Worm (Caenorhabditis elegans) whole organism, young adult: ENCODE measurements around the gene C17G1.2.

Source experiments
- B0035.1 ChIP-seq: sonication (generic microtip); optimal IDR thresholded peaks from 2 replicates; lab custom pipeline; 2016; ENCODE audit warnings: missing genetic modification characterization, mild to moderate bottlenecking, missing compliant biosample characterization, missing genotype, missing genetic modification reagents
- C06A6.2 ChIP-seq: fragments of 200-800 bp; sonication (Bioruptor generic); conservative IDR thresholded peaks from 2 replicates; pipeline ENCODE4 v1.3.6; 2022; ENCODE audit warnings: missing genetic modification characterization, missing compliant biosample characterization
- F10E7.11 ChIP-seq: sonication (generic microtip); optimal IDR thresholded peaks from 2 replicates; lab custom pipeline; 2017; ENCODE audit warnings: mild to moderate bottlenecking, missing genetic modification characterization, moderate library complexity, missing compliant biosample characterization
- F22D6.2 ChIP-seq: sonication (generic microtip); optimal IDR thresholded peaks from 2 replicates; lab custom pipeline; 2016; ENCODE audit warnings: mild to moderate bottlenecking, missing genetic modification characterization, missing compliant biosample characterization
- F57A8.1 ChIP-seq: fragments of 200-800 bp; sonication (Bioruptor generic); optimal IDR thresholded peaks from 2 replicates; lab custom pipeline; 2018; ENCODE audit warnings: mild to moderate bottlenecking, missing genetic modification characterization, moderate library complexity, missing compliant biosample characterization
- Y56A3A.18 ChIP-seq: fragments of 200-800 bp; sonication (Bioruptor generic); IDR thresholded peaks from 2 replicates; pipeline ENCODE4 v1.3.6; 2022; ENCODE audit warnings: missing genetic modification reagents, missing genetic modification characterization, missing compliant biosample characterization
- Y79H2A.3 ChIP-seq: fragments of 200-800 bp; sonication (Bioruptor generic); conservative IDR thresholded peaks from 2 replicates; pipeline ENCODE4 v1.3.6; 2022; ENCODE audit warnings: missing genetic modification reagents, missing genetic modification characterization, missing compliant biosample characterization
- ZK185.1 ChIP-seq: sonication (generic microtip); optimal IDR thresholded peaks from 2 replicates; lab custom pipeline; 2016; ENCODE audit warnings: mild to moderate bottlenecking, missing genetic modification characterization, missing compliant biosample characterization; ENCODE audit not compliant: poor library complexity, severe bottlenecking
- akir-1 ChIP-seq: fragments of 200-800 bp; sonication (Bioruptor generic); optimal IDR thresholded peaks from 2 replicates; lab custom pipeline; 2018; ENCODE audit warnings: mild to moderate bottlenecking, missing genetic modification characterization, moderate library complexity, missing compliant biosample characterization
- atf-7 ChIP-seq: sonication (generic microtip); optimal IDR thresholded peaks from 2 replicates; lab custom pipeline; 2017; ENCODE audit warnings: mild to moderate bottlenecking, missing genetic modification characterization, missing compliant biosample characterization
- athp-1 ChIP-seq: sonication (generic microtip); optimal IDR thresholded peaks from 2 replicates; lab custom pipeline; 2017; ENCODE audit warnings: mild to moderate bottlenecking, missing genetic modification characterization, missing compliant biosample characterization
- bed-2 ChIP-seq: fragments of 200-800 bp; sonication (Bioruptor generic); IDR thresholded peaks from 2 replicates; pipeline ENCODE4 v1.3.6; 2022; ENCODE audit warnings: missing genetic modification reagents, missing genetic modification characterization, missing compliant biosample characterization
- cebp-1 ChIP-seq, 2 experiments: fragments of 200-800 bp in 1 of 2; sonication (Bioruptor generic) in 1 of 2; sonication (generic microtip) in 1 of 2; IDR thresholded peaks in 1 of 2; optimal IDR thresholded peaks in 1 of 2; 2 replicates each; pipeline versions ENCODE4 v1.3.6 to Lab custom; 2017 to 2022; ENCODE audit warnings: missing compliant biosample characterization in 2 of 2, missing genetic modification characterization in 2 of 2, mild to moderate bottlenecking in 1 of 2, missing genetic modification reagents in 1 of 2, moderate library complexity in 1 of 2
- ceh-100 ChIP-seq: fragments of 200-800 bp; sonication (Bioruptor generic); IDR thresholded peaks from 2 replicates; pipeline ENCODE4 v1.3.6; 2022; ENCODE audit warnings: missing genetic modification reagents, missing genetic modification characterization, missing compliant biosample characterization
- ceh-40 ChIP-seq: fragments of 200-800 bp; sonication (Bioruptor generic); IDR thresholded peaks from 2 replicates; pipeline ENCODE4 v1.3.6; 2022; ENCODE audit warnings: missing genetic modification characterization, missing compliant biosample characterization
- ceh-58 ChIP-seq: fragments of 200-800 bp; sonication (Bioruptor generic); IDR thresholded peaks from 2 replicates; pipeline ENCODE4 v1.3.6; 2022; ENCODE audit warnings: missing genetic modification characterization, missing compliant biosample characterization
- chd-7 ChIP-seq: sonication (generic microtip); optimal IDR thresholded peaks from 2 replicates; lab custom pipeline; 2016; ENCODE audit warnings: mild to moderate bottlenecking, missing genetic modification characterization, moderate library complexity, missing compliant biosample characterization
- die-1 ChIP-seq: sonication (generic microtip); optimal IDR thresholded peaks from 2 replicates; lab custom pipeline; 2016; ENCODE audit warnings: missing genotype, mild to moderate bottlenecking, missing genetic modification characterization, missing compliant biosample characterization
- dpl-1 ChIP-seq: fragments of 150-350 bp; optimal IDR thresholded peaks from 2 replicates; lab custom pipeline; 2014; ENCODE audit warnings: missing biosample characterization, missing genetic modification reagents, missing genetic modification characterization
- egl-18 ChIP-seq: fragments of 200-800 bp; sonication (Bioruptor generic); IDR thresholded peaks from 2 replicates; pipeline ENCODE4 v1.3.6; 2022; ENCODE audit warnings: missing genetic modification reagents, missing genetic modification characterization, missing compliant biosample characterization
- hlh-12 ChIP-seq: sonication (generic microtip); optimal IDR thresholded peaks from 2 replicates; lab custom pipeline; 2016; ENCODE audit warnings: missing genetic modification characterization, missing compliant biosample characterization
- hmg-1.2 ChIP-seq: fragments of 200-800 bp; sonication (Bioruptor generic); IDR thresholded peaks from 2 replicates; pipeline ENCODE4 v1.3.6; 2022; ENCODE audit warnings: missing genetic modification reagents, missing genetic modification characterization, missing compliant biosample characterization
- hmg-20 ChIP-seq: fragments of 200-800 bp; sonication (Bioruptor generic); IDR thresholded peaks from 2 replicates; pipeline ENCODE4 v1.3.6; 2022; ENCODE audit warnings: missing genetic modification reagents, missing genetic modification characterization, missing compliant biosample characterization
- lag-1 ChIP-seq: fragments of 200-800 bp; sonication (Bioruptor generic); IDR thresholded peaks from 2 replicates; pipeline ENCODE4 v1.3.6; 2022; ENCODE audit warnings: missing genetic modification reagents, missing genetic modification characterization, missing compliant biosample characterization
- lin-26 ChIP-seq: fragments of 200-800 bp; sonication (Bioruptor generic); IDR thresholded peaks from 2 replicates; pipeline ENCODE4 v1.3.6; 2022; ENCODE audit warnings: missing genetic modification reagents, missing genetic modification characterization, missing compliant biosample characterization
- lin-35 ChIP-seq, 3 experiments: fragments of 150-350 bp in 2 of 3; sonication (generic microtip) in 1 of 3; optimal IDR thresholded peaks; 2 replicates each; lab custom pipeline; 2014 to 2018; ENCODE audit warnings: missing biosample characterization in 3 of 3, missing genetic modification characterization in 3 of 3, missing genetic modification reagents in 3 of 3
- lin-54 ChIP-seq: fragments of 200-800 bp; sonication (Bioruptor generic); optimal IDR thresholded peaks from 2 replicates; lab custom pipeline; 2018; ENCODE audit warnings: mild to moderate bottlenecking, missing genetic modification characterization, missing compliant biosample characterization
- lsy-27 ChIP-seq: sonication (generic microtip); optimal IDR thresholded peaks from 2 replicates; lab custom pipeline; 2017; ENCODE audit warnings: missing genetic modification characterization, mild to moderate bottlenecking, missing compliant biosample characterization, antibody characterized with exemption, missing genotype, borderline replicate concordance; ENCODE audit not compliant: insufficient read depth
- madf-10 ChIP-seq: sonication (generic microtip); optimal IDR thresholded peaks from 2 replicates; lab custom pipeline; 2016; ENCODE audit warnings: mild to moderate bottlenecking, missing genetic modification characterization, missing compliant biosample characterization
- madf-8 ChIP-seq: fragments of 200-800 bp; sonication (Bioruptor generic); conservative IDR thresholded peaks from 2 replicates; pipeline ENCODE4 v1.3.6; 2022; ENCODE audit warnings: missing genetic modification reagents, missing genetic modification characterization, missing compliant biosample characterization
- mxl-1 ChIP-seq: sonication (generic microtip); optimal IDR thresholded peaks from 2 replicates; lab custom pipeline; 2016; ENCODE audit warnings: missing genetic modification characterization, missing compliant biosample characterization
- nfyb-1 ChIP-seq: fragments of 200-800 bp; sonication (Bioruptor generic); IDR thresholded peaks from 2 replicates; pipeline ENCODE4 v1.3.6; 2022; ENCODE audit warnings: missing genetic modification reagents, missing genetic modification characterization, missing compliant biosample characterization
- nhr-120 ChIP-seq: fragments of 200-800 bp; sonication (Bioruptor generic); IDR thresholded peaks from 2 replicates; pipeline ENCODE4 v1.3.6; 2022; ENCODE audit warnings: missing genetic modification characterization, missing compliant biosample characterization
- nhr-27 ChIP-seq: fragments of 200-800 bp; sonication (Bioruptor generic); optimal IDR thresholded peaks from 2 replicates; lab custom pipeline; 2018; ENCODE audit warnings: mild to moderate bottlenecking, missing genetic modification characterization, moderate library complexity, missing compliant biosample characterization
- nhr-80 ChIP-seq: sonication (generic microtip); optimal IDR thresholded peaks from 2 replicates; lab custom pipeline; 2016; ENCODE audit warnings: missing genetic modification characterization, missing compliant biosample characterization
- pha-4 ChIP-seq: fragments of 150-350 bp; sonication (generic microtip); optimal IDR thresholded peaks from 2 replicates; lab custom pipeline; 2014; ENCODE audit warnings: missing biosample characterization, missing genetic modification reagents, missing genetic modification characterization
- sdz-38 ChIP-seq: sonication (generic microtip); optimal IDR thresholded peaks from 2 replicates; lab custom pipeline; 2016; ENCODE audit warnings: missing genotype, missing genetic modification characterization, missing compliant biosample characterization
- snpc-1.3 ChIP-seq: sonication (generic microtip); optimal IDR thresholded peaks from 2 replicates; lab custom pipeline; 2017; ENCODE audit warnings: missing genetic modification characterization, mild to moderate bottlenecking, missing compliant biosample characterization, antibody characterized with exemption, moderate library complexity, missing genotype, missing genetic modification reagents; ENCODE audit not compliant: insufficient read depth
- snpc-3.4 ChIP-seq: sonication (generic microtip); optimal IDR thresholded peaks from 2 replicates; lab custom pipeline; 2017; ENCODE audit warnings: missing genetic modification characterization, mild to moderate bottlenecking, missing compliant biosample characterization, antibody characterized with exemption, moderate library complexity, missing genotype, missing genetic modification reagents
- tbx-9 ChIP-seq: sonication (generic microtip); optimal IDR thresholded peaks from 2 replicates; lab custom pipeline; 2016; ENCODE audit warnings: borderline replicate concordance, missing genetic modification characterization, inconsistent platforms, missing compliant biosample characterization
- tlf-1 ChIP-seq: fragments of 200-800 bp; sonication (Bioruptor generic); optimal IDR thresholded peaks from 2 replicates; lab custom pipeline; 2018; ENCODE audit warnings: mild to moderate bottlenecking, missing genetic modification characterization, missing compliant biosample characterization
- xnd-1 ChIP-seq: sonication (generic microtip); optimal IDR thresholded peaks from 2 replicates; lab custom pipeline; 2016; ENCODE audit warnings: missing genotype, missing genetic modification reagents, missing genetic modification characterization, missing compliant biosample characterization
- ztf-18 ChIP-seq: sonication (generic microtip); optimal IDR thresholded peaks from 2 replicates; lab custom pipeline; 2016; ENCODE audit warnings: missing genotype, mild to moderate bottlenecking, missing genetic modification characterization, missing compliant biosample characterization
- ztf-28 ChIP-seq: fragments of 200-800 bp; sonication (Bioruptor generic); IDR thresholded peaks from 2 replicates; pipeline ENCODE4 v1.3.6; 2022; ENCODE audit warnings: missing genetic modification reagents, missing genetic modification characterization, missing compliant biosample characterization
- ztf-6 ChIP-seq: fragments of 200-800 bp; sonication (Bioruptor generic); IDR thresholded peaks from 2 replicates; pipeline ENCODE4 v1.3.6; 2022; ENCODE audit warnings: missing genetic modification reagents, missing genetic modification characterization, missing compliant biosample characterization

C17G1.2 gene

DNA sequence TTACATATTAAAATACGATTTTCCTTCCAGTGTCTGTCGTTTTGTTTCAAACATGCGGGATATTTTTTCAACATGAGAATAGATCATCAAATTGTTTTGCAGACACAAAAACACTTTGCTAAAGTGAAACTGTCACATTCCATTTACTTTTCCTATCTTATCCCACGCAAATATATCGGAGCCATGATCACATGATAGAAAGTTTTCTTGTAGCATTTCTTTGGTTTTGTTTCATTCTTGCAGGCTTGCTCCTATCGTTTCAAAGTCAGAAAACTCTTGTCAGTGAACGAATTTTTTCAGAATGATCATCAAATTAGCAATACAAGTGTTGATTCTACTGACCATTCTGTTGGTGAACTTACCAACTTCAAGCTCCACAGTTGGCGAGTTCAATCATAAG is at the start of gene C17G1.2:
C17G1.2 (plus strand) TSS at position 301 of the 400 bp plus-strand sequence.
- no peak for TF ChIP-seq pha-4 (tag; lab: Kevin White, UChicago)
- no peak for TF ChIP-seq nhr-80 (tag; lab: Kevin White, UChicago)
- TF ChIP-seq, all 124 proteins: peak for 0

ce11 chrX:9872554-9872953 is 48.8 kb upstream of the C17G1.2 start, which contains the start of gene R07B1.8:
TSS of gene R07B1.8 (minus strand) at chrX:9872654.
- TF ChIP-seq B0035.1 = no peak
- no peak for TF ChIP-seq F10E7.11 (tag; lab: Kevin White, UChicago)
- no peak for TF ChIP-seq nfyb-1
- no peak for TF ChIP-seq C06A6.2 (GFP tag; lab: Robert Waterston, UW)
- no peak for TF ChIP-seq hmg-1.2 (GFP tag; lab: Robert Waterston, UW)
- no peak for TF ChIP-seq die-1
- no peak for TF ChIP-seq lag-1
- no peak for TF ChIP-seq madf-8
- no peak for TF ChIP-seq snpc-3.4 (tag; lab: Kevin White, UChicago)
- no peak for TF ChIP-seq nhr-120 (GFP tag; lab: Robert Waterston, UW)
- no peak for TF ChIP-seq tlf-1
- no peak for TF ChIP-seq cebp-1 (GFP tag; IDR thresholded peaks at IDR 0.05; lab: Robert Waterston, UW)
- TF ChIP-seq cebp-1 (tag; optimal IDR thresholded peaks at IDR 0.05; lab: Kevin White, UChicago) = no peak
- TF ChIP-seq lin-54 = no peak
- TF ChIP-seq, all 124 proteins: peak for 0

DNA sequence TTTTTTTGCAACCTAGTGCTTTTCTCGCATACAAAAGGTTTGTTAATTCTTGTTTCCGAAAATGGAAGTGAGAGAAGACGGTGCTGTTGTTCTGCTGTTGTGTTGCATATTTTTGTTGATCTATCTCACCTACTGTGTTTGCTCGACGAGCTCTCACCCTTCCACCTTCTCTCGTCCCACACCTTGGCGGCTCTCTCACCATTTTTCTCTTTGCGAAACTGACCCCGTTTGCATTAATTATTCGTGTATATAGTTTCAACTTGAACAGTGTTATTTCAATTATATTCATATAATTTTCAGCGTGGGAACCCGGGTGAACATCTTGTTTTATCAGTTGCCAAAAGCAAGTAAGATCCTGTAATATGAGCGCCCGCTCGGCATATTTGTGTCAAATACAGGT is 44.2 kb upstream of the C17G1.2 start, which contains the start of gene R07B1.9:
R07B1.9 (plus strand) TSS at position 301 of the 400 bp plus-strand sequence.
- TF ChIP-seq mxl-1 (tag; lab: Kevin White, UChicago) (no peak), ceh-100 (GFP tag; lab: Robert Waterston, UW) (no peak), xnd-1 (no peak), nhr-27 (tag; lab: Kevin White, UChicago) (no peak), dpl-1 (GFP tag; lab: Kevin White, UChicago) (no peak), ZK185.1 (tag; lab: Kevin White, UChicago) (no peak), athp-1 (tag; lab: Kevin White, UChicago) (no peak), ztf-6 (GFP tag; lab: Robert Waterston, UW) (no peak), F10E7.11 (tag; lab: Kevin White, UChicago) (no peak), lin-26 (GFP tag; lab: Robert Waterston, UW) (no peak), ceh-58 (GFP tag; lab: Robert Waterston, UW) (no peak), Y79H2A.3 (no peak), snpc-1.3 (no peak), die-1 (no peak), Y56A3A.18 (GFP tag; lab: Robert Waterston, UW) (no peak), ztf-18 (tag; lab: Kevin White, UChicago) (no peak), chd-7 (no peak), bed-2 (GFP tag; lab: Robert Waterston, UW) (no peak), lsy-27 (tag; lab: Kevin White, UChicago) (no peak), hlh-12 (tag; lab: Kevin White, UChicago) (no peak)

ce11 chrX:9882112-9882511 is 39.2 kb upstream of the C17G1.2 start, which contains the start of gene glo-1:
TSS of gene glo-1 (minus strand) at chrX:9882212.
- no peak for TF ChIP-seq die-1
- no peak for TF ChIP-seq ceh-58 (GFP tag; lab: Robert Waterston, UW)
- TF ChIP-seq lin-35 (GFP tag; optimal IDR thresholded peaks at IDR 0.05; lab: Kevin White, UChicago) = no peak
- TF ChIP-seq ceh-40 (GFP tag; lab: Robert Waterston, UW) = no peak
- TF ChIP-seq madf-10 (tag; lab: Kevin White, UChicago) = no peak
- TF ChIP-seq F57A8.1 (GFP tag; lab: Kevin White, UChicago) = no peak
- no peak for TF ChIP-seq athp-1 (tag; lab: Kevin White, UChicago)
- TF ChIP-seq akir-1 (GFP tag; lab: Kevin White, UChicago) = no peak
- no peak for TF ChIP-seq tbx-9 (tag; lab: Kevin White, UChicago)
- no peak for TF ChIP-seq atf-7
- TF ChIP-seq hmg-20 (GFP tag; lab: Robert Waterston, UW) = no peak
- no peak for TF ChIP-seq sdz-38
- TF ChIP-seq F22D6.2 (tag; lab: Kevin White, UChicago) = no peak
- no peak for TF ChIP-seq ztf-28
- TF ChIP-seq egl-18 (GFP tag; lab: Robert Waterston, UW) = no peak
